Worm (Caenorhabditis elegans) whole organism, early embryonic: Measurements from ENCODE around the gene otpl-3.

Experiments
- F13C5.2 ChIP-seq: sonication (generic microtip); optimal IDR thresholded peaks from 2 replicates; lab custom pipeline; 2017; ENCODE audit warnings: mild to moderate bottlenecking, missing genetic modification characterization, inconsistent platforms, missing compliant biosample characterization
- aly-1 ChIP-seq: sonication (generic microtip); optimal IDR thresholded peaks from 2 replicates; lab custom pipeline; 2016; ENCODE audit warnings: missing genetic modification characterization, missing compliant biosample characterization
- ama-1 ChIP-seq: fragments of 150-350 bp; optimal IDR thresholded peaks from 2 replicates; lab custom pipeline; 2014
- hmg-4 ChIP-seq: fragments of 200-800 bp; sonication (Bioruptor generic); optimal IDR thresholded peaks from 2 replicates; lab custom pipeline; 2018; ENCODE audit warnings: mild to moderate bottlenecking, missing genetic modification characterization, missing compliant biosample characterization
- scrt-1 ChIP-seq: fragments of 200-800 bp; sonication (Bioruptor generic); IDR thresholded peaks from 2 replicates; pipeline ENCODE4 v1.3.6; 2022; ENCODE audit warnings: missing genetic modification characterization, missing compliant biosample characterization
- tbx-11 ChIP-seq: fragments of 200-800 bp; sonication (Bioruptor generic); IDR thresholded peaks from 2 replicates; pipeline ENCODE4 v1.3.6; 2022; ENCODE audit warnings: missing genetic modification characterization, missing compliant biosample characterization
- tbx-37 ChIP-seq: fragments of 200-800 bp; sonication (Bioruptor generic); conservative IDR thresholded peaks from 2 replicates; pipeline ENCODE4 v1.3.6; 2022; ENCODE audit warnings: missing genetic modification reagents, missing genetic modification characterization, missing compliant biosample characterization

DNA sequence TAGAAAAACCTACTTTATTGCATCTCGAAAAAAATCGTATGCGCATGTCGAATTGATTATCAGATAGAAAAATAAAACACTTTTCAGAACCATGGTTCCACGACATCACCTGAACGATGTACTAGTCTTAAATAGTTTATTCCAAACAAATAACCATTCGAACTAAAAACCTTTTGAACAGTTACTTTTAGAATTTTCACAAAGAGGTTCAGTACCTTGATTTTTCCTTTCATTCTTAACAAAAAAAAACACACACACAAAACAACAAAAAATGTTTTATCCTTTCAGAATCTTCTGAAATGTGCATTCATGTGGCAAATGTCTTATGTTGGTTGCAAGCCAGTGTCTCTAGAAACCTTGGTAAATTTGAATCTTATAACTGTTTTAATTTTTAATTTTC lies 49.8 kb downstream of the otpl-3 start, which contains the start of gene F41C6.4:
- TF ChIP-seq scrt-1, result no peak
- no peak for TF ChIP-seq tbx-11 (GFP tag; lab: Robert Waterston, UW)
- no peak for TF ChIP-seq hmg-4 (GFP tag; lab: Kevin White, UChicago)
- no peak for TF ChIP-seq tbx-37 (GFP tag; lab: Robert Waterston, UW)
- no peak for TF ChIP-seq F13C5.2 (tag; lab: Kevin White, UChicago)
- TF ChIP-seq ama-1 (lab: Kevin White, UChicago), result no peak
- TF ChIP-seq aly-1 (tag; lab: Kevin White, UChicago), result no peak
